Worm (Caenorhabditis elegans): ENCODE measurements around the gene bcat-1.

- TF ChIP-seq nhr-28 (tag; optimal IDR thresholded peaks at IDR 0.05) (no peak), ztf-11 (tag; optimal IDR thresholded peaks at IDR 0.05) (no peak), nhr-23 (tag; optimal IDR thresholded peaks at IDR 0.05) (no peak), nhr-11 (tag; optimal IDR thresholded peaks at IDR 0.05) (no peak), tbx-2 (tag; optimal IDR thresholded peaks at IDR 0.05) (no peak), R02D3.7 (tag; optimal IDR thresholded peaks at IDR 0.05) (no peak), nhr-12 (tag; optimal IDR thresholded peaks at IDR 0.05) (no peak), nfya-1 (tag; optimal IDR thresholded peaks at IDR 0.05; ENCODE audit: insufficient read depth) (no peak), jun-1 (tag; optimal IDR thresholded peaks at IDR 0.05) (no peak), egl-27 (tag; optimal IDR thresholded peaks at IDR 0.05) (no peak), nhr-77 (tag; optimal IDR thresholded peaks at IDR 0.05) (no peak), elt-2 (tag; optimal IDR thresholded peaks at IDR 0.05) (peak; percentile 24), unc-62 (GFP tag; optimal IDR thresholded peaks at IDR 0.05) (no peak), ceh-82 (tag; optimal IDR thresholded peaks at IDR 0.05) (no peak)
Measured at ce11 chrX:12834848-12835247, 42.4 kb upstream of the bcat-1 start.
